Worm (Caenorhabditis elegans): ENCODE measurements around the gene smrc-1.

Gene smrc-1

DNA sequence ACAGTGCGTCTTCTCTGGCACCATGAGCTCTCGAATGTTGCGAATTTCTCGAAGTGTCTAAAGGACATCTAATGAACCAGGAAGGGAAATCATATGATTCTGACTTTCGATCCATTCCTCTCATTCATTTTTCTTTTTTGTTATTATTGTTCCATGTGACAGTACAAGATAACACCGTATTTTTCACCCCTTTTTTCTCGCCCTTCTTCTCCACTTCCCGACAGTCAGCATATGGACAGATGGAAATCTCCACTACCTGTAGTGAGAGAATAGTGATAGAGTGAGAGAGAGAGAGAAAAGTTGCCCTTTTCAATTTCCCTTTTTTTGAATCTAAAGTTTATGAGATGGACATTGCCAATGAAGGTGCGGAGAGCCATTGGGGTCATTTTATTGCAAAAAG lies 29.9 kb upstream of the smrc-1 start:
- TF ChIP-seq ztf-4 (tag; optimal IDR thresholded peaks at IDR 0.05) (no peak), nhr-12 (tag; optimal IDR thresholded peaks at IDR 0.05) (no peak), sma-3 (GFP tag; optimal IDR thresholded peaks at IDR 0.05) (peak; percentile 16), nhr-129 (tag; optimal IDR thresholded peaks at IDR 0.05) (peak; percentile 73), sma-9 (GFP tag; optimal IDR thresholded peaks at IDR 0.05) (peak; percentile 73), sma-9 (tag; optimal IDR thresholded peaks at IDR 0.05) (no peak), egl-27 (tag; optimal IDR thresholded peaks at IDR 0.05) (peak; percentile 24), blmp-1 (tag; optimal IDR thresholded peaks at IDR 0.05; ENCODE audit: insufficient read depth) (peak; percentile 89), nhr-21 (tag; optimal IDR thresholded peaks at IDR 0.05) (peak; percentile 41), nhr-25 (tag; optimal IDR thresholded peaks at IDR 0.05) (peak; percentile 42), lsy-2 (tag; optimal IDR thresholded peaks at IDR 0.05) (peak in 1 of 2 experiments; percentile 35), mdl-1 (tag; optimal IDR thresholded peaks at IDR 0.05) (peak in 1 of 2 experiments; percentile 24), C34F6.9 (tag; optimal IDR thresholded peaks at IDR 0.05) (no peak)

DNA sequence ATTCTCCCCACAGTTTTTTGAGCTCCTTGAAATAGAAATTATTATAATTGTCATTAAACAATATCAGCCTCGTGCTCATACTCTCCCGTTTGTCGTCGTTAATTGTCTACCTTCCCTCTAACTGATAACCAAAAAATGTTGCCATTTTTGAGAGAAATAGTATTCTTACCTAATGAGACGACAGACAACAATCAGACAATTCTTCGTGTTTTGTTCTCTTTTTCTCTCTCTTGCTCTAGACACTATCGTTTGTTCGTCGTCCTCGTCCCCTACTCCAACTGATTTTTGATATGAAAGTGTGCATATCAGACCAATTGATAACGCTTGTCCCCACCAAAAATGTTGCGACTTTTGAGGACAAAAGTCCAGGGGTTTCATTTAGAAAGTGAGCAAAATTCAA lies 29.2 kb upstream of the smrc-1 start:
- peak; percentile 15 for TF ChIP-seq F13H6.1 (tag; optimal IDR thresholded peaks at IDR 0.05)
- no peak for TF ChIP-seq ztf-4 (tag; optimal IDR thresholded peaks at IDR 0.05)
- TF ChIP-seq nhr-12 (tag; optimal IDR thresholded peaks at IDR 0.05), result no peak
- no peak for TF ChIP-seq peb-1 (tag; optimal IDR thresholded peaks at IDR 0.05)
- no peak for TF ChIP-seq sem-4 (tag; optimal IDR thresholded peaks at IDR 0.05)
- TF ChIP-seq nhr-129 (tag; optimal IDR thresholded peaks at IDR 0.05), result peak; percentile 9
- no peak for TF ChIP-seq nhr-25 (tag; optimal IDR thresholded peaks at IDR 0.05)
- peak; percentile 58 for TF ChIP-seq skn-1 (tag; optimal IDR thresholded peaks at IDR 0.05)
- peak in 1 of 2 experiments; percentile 16 for TF ChIP-seq mdl-1 (tag; optimal IDR thresholded peaks at IDR 0.05)
- TF ChIP-seq elt-3 (tag; optimal IDR thresholded peaks at IDR 0.05), result no peak
- TF ChIP-seq mab-5 (tag; optimal IDR thresholded peaks at IDR 0.05), result no peak
- TF ChIP-seq Y55F3AM.14 (GFP tag; optimal IDR thresholded peaks at IDR 0.05), result no peak
- peak; percentile 5 for TF ChIP-seq sma-3 (GFP tag; optimal IDR thresholded peaks at IDR 0.05)
- peak; percentile 53 for TF ChIP-seq crh-2 (tag; optimal IDR thresholded peaks at IDR 0.05)
- TF ChIP-seq unc-62 (GFP tag; optimal IDR thresholded peaks at IDR 0.05), result no peak
- TF ChIP-seq lin-39 (tag; optimal IDR thresholded peaks at IDR 0.05), result no peak
- no peak for TF ChIP-seq nhr-77 (tag; optimal IDR thresholded peaks at IDR 0.05)
- TF ChIP-seq nhr-10 (tag; optimal IDR thresholded peaks at IDR 0.05), result no peak
- no peak for TF ChIP-seq C34F6.9 (tag; optimal IDR thresholded peaks at IDR 0.05)
- peak; percentile 78 for TF ChIP-seq fos-1 (tag; optimal IDR thresholded peaks at IDR 0.05)
- peak; percentile 58 for TF ChIP-seq sma-9 (GFP tag; optimal IDR thresholded peaks at IDR 0.05)
- no peak for TF ChIP-seq sma-9 (tag; optimal IDR thresholded peaks at IDR 0.05)
- TF ChIP-seq unc-55 (GFP tag; optimal IDR thresholded peaks at IDR 0.05), result no peak
- peak; percentile 29 for TF ChIP-seq gmeb-1 (tag; optimal IDR thresholded peaks at IDR 0.05)

DNA sequence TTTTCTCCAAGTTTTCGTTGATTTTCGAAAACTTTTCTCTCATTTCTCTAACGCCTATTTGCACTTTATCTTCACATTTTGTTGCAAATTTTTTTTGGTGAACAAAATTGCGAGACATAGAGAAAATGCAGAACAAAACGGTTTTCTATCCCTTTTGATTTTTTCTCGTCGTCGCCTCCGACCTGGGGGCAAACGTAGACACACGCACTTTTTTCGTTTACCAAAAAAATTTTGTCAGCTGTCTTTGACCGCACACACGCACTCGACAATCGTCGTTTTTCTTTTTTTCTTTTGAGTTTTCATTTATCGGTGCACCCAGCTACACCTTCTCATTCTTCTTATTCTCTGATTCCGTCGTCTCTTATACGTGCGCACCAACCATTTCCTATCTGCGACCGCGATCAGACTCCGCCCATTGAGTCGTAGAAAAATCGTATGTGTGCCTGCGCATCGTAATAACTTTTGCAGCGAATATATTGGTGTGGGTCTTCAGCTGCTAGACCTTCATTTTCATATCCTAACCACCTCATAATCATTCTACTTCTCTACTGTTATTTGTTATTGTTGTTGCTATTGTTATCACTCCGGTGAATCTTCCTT lies 28.3 kb upstream of the smrc-1 start:
- no peak for TF ChIP-seq nhr-77 (tag; optimal IDR thresholded peaks at IDR 0.05)
- TF ChIP-seq F13H6.1 (tag; optimal IDR thresholded peaks at IDR 0.05), result peak; percentile 75
- TF ChIP-seq skn-1 (tag; optimal IDR thresholded peaks at IDR 0.05), result no peak
- TF ChIP-seq unc-55 (GFP tag; optimal IDR thresholded peaks at IDR 0.05), result peak; percentile 19
- peak; percentile 59 for TF ChIP-seq nhr-25 (tag; optimal IDR thresholded peaks at IDR 0.05)
- TF ChIP-seq elt-1 (tag; optimal IDR thresholded peaks at IDR 0.05), result no peak
- peak; percentile 68 for TF ChIP-seq nhr-21 (tag; optimal IDR thresholded peaks at IDR 0.05)
- peak; percentile 79 for TF ChIP-seq nhr-129 (tag; optimal IDR thresholded peaks at IDR 0.05)
- TF ChIP-seq blmp-1 (tag; optimal IDR thresholded peaks at IDR 0.05; ENCODE audit: insufficient read depth), result peak; percentile 62
- TF ChIP-seq peb-1 (tag; optimal IDR thresholded peaks at IDR 0.05), result no peak
- peak; percentile 42 for TF ChIP-seq gmeb-1 (tag; optimal IDR thresholded peaks at IDR 0.05)
- no peak for TF ChIP-seq lin-13 (GFP tag; optimal IDR thresholded peaks at IDR 0.05)
- peak in 1 of 2 experiments; percentile 31 for TF ChIP-seq mdl-1 (tag; optimal IDR thresholded peaks at IDR 0.05)
- peak; percentile 75 for TF ChIP-seq fos-1 (tag; optimal IDR thresholded peaks at IDR 0.05)
- peak; percentile 58 for TF ChIP-seq sma-3 (GFP tag; optimal IDR thresholded peaks at IDR 0.05)
- peak; percentile 60 for TF ChIP-seq C34F6.9 (tag; optimal IDR thresholded peaks at IDR 0.05)
- TF ChIP-seq ceh-16 (tag; optimal IDR thresholded peaks at IDR 0.05), result peak; percentile 21
- no peak for TF ChIP-seq nhr-23 (tag; optimal IDR thresholded peaks at IDR 0.05)
- TF ChIP-seq lin-11 (tag; optimal IDR thresholded peaks at IDR 0.05), result no peak
- peak; percentile 0 to 60 for TF ChIP-seq lsy-2 (tag; optimal IDR thresholded peaks at IDR 0.05)
- peak; percentile 93 for TF ChIP-seq sma-9 (GFP tag; optimal IDR thresholded peaks at IDR 0.05)
- TF ChIP-seq sma-9 (tag; optimal IDR thresholded peaks at IDR 0.05), result no peak
- TF ChIP-seq unc-62 (GFP tag; optimal IDR thresholded peaks at IDR 0.05), result no peak
- TF ChIP-seq ztf-4 (tag; optimal IDR thresholded peaks at IDR 0.05), result peak; percentile 69
- TF ChIP-seq ztf-1 (GFP tag; conservative IDR thresholded peaks at IDR 0.05), result no peak
- TF ChIP-seq egl-27 (tag; optimal IDR thresholded peaks at IDR 0.05), result peak; percentile 85
